Fruit fly (Drosophila melanogaster): ENCODE measurements around the gene laza.

Gene laza

DNA sequence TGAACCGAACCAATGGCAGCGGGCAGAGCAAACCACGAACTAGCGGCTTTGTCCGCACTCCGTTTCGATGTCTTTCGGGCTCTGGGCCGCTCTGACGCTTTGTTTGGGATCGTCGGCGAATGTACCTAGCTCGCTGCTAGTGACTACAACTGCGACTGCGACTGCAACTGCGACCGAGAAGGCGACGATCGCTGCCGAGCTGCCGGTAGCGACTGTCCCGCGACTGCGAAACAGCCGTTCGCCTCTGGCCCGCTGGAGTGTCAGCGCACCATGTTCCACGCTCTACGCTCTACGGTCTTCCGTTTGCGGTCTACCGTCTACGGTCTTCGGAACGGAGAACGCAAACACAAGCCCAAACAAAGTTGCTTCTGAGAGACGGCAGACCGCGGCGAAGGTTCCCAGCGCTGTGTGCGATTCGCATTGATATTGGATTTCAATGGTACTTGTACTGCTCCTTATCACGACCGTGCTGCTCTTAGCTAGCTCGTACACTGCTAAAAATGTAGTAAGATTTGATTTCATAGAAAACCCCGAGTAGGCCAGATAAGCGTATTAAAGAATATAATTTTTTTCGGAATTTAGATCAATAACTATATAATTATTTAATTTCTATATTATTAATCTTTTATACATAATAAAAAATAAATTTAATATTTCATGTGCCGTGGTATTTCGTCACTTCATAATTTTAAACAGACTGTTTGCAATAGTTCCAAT lies at the start of gene laza (continued):
- TF ChIP-seq CG10979 (tag; optimal IDR thresholded peaks at IDR 0.05) (no peak), sob (GFP tag; IDR thresholded peaks at IDR 0.05) (no peak), CG17568 (GFP tag; optimal IDR thresholded peaks at IDR 0.05) (no peak), CG30403 (GFP tag; optimal IDR thresholded peaks at IDR 0.05) (peak; percentile 11), dpn (GFP tag; optimal IDR thresholded peaks at IDR 0.05) (no peak), ftz-f1 (GFP tag; optimal IDR thresholded peaks at IDR 0.05) (peak; percentile 24), CG6683 (GFP tag; optimal IDR thresholded peaks at IDR 0.05) (no peak), CG14050 (GFP tag; IDR thresholded peaks at IDR 0.05) (peak; percentile 65; the same call in 2 of the 3 replicates), CG15696 (tag; optimal IDR thresholded peaks at IDR 0.05) (no peak), E2f2 (GFP tag; IDR thresholded peaks at IDR 0.05) (no peak), Fer3 (tag; optimal IDR thresholded peaks at IDR 0.05) (no peak), lilli (GFP tag; optimal IDR thresholded peaks at IDR 0.05) (no peak), CG8765 (GFP tag; IDR thresholded peaks at IDR 0.05) (no peak), maf-S (GFP tag; optimal IDR thresholded peaks at IDR 0.05) (no peak), CG11560 (tag; IDR thresholded peaks at IDR 0.05) (no peak), CG14860 (GFP tag; IDR thresholded peaks at IDR 0.05; ENCODE audit: partially characterized antibody) (no peak), CG2875 (GFP tag; optimal IDR thresholded peaks at IDR 0.05) (no peak), esg (GFP tag; conservative IDR thresholded peaks at IDR 0.05) (no peak), al (GFP tag; IDR thresholded peaks at IDR 0.05) (no peak), CG6272 (GFP tag; IDR thresholded peaks at IDR 0.05) (no peak), CG31441 (GFP tag; IDR thresholded peaks at IDR 0.05) (no peak), CG5245 (GFP tag; optimal IDR thresholded peaks at IDR 0.05) (no peak), Hr39 (optimal IDR thresholded peaks at IDR 0.05) (no peak), chm (GFP tag; IDR thresholded peaks at IDR 0.05) (no peak), Fer1 (GFP tag; optimal IDR thresholded peaks at IDR 0.05) (no peak), CG9817 (tag; optimal IDR thresholded peaks at IDR 0.05) (no peak), az2 (GFP tag; optimal IDR thresholded peaks at IDR 0.05) (no peak), unpg (GFP tag; optimal IDR thresholded peaks at IDR 0.05) (peak; percentile 12), cato (GFP tag; optimal IDR thresholded peaks at IDR 0.05; ENCODE audit: borderline replicate concordance) (no peak), gcm2 (GFP tag; optimal IDR thresholded peaks at IDR 0.05) (no peak), lab (GFP tag; optimal IDR thresholded peaks at IDR 0.05) (peak; percentile 34), CG15011 (GFP tag; optimal IDR thresholded peaks at IDR 0.05) (no peak), hb (GFP tag; IDR thresholded peaks at IDR 0.05; ENCODE audit: partially characterized antibody) (no peak), CG4854 (GFP tag; optimal IDR thresholded peaks at IDR 0.05) (no peak), en (GFP tag; optimal IDR thresholded peaks at IDR 0.05) (no peak), Myb (GFP tag; optimal IDR thresholded peaks at IDR 0.05) (no peak), Gsc (GFP tag; IDR thresholded peaks at IDR 0.05) (no peak), ken (GFP tag; IDR thresholded peaks at IDR 0.05) (no peak), Doc2 (GFP tag; IDR thresholded peaks at IDR 0.05) (no peak), stc (GFP tag; IDR thresholded peaks at IDR 0.05) (no peak), btn (GFP tag; optimal IDR thresholded peaks at IDR 0.05) (no peak), CG6254 (GFP tag; optimal IDR thresholded peaks at IDR 0.05) (no peak), CG32772 (GFP tag; IDR thresholded peaks at IDR 0.05) (0 out of 2 replicates have a peak, but pooled peaks have one; percentile 21), exex (tag; optimal IDR thresholded peaks at IDR 0.05) (no peak), sr (GFP tag; IDR thresholded peaks at IDR 0.05) (no peak), MTF-1 (GFP tag; optimal IDR thresholded peaks at IDR 0.05; ENCODE audit: borderline replicate concordance) (no peak), tin (GFP tag; optimal IDR thresholded peaks at IDR 0.05) (no peak), kah (GFP tag; optimal IDR thresholded peaks at IDR 0.05) (no peak), nom (GFP tag; optimal IDR thresholded peaks at IDR 0.05) (peak; percentile 12), luna (GFP tag; optimal IDR thresholded peaks at IDR 0.05) (no peak), twi (tag; optimal IDR thresholded peaks at IDR 0.05) (no peak)
